Fruit fly (Drosophila melanogaster) whole organism, prepupa: ENCODE data around the gene CG12010.

Source experiments
- Blimp-1 ChIP-seq: fragments of 200-800 bp; sonication (Bioruptor generic); optimal IDR thresholded peaks from 3 replicates; lab custom pipeline; 2017; ENCODE audit warnings: missing biosample characterization, missing genetic modification characterization, mild to moderate bottlenecking, moderate library complexity, missing genetic modification reagents
- CG10631 ChIP-seq: fragments of 200-800 bp; sonication (Bioruptor generic); optimal IDR thresholded peaks from 2 replicates; lab custom pipeline; 2016; ENCODE audit warnings: missing biosample characterization, missing genetic modification characterization
- CG10669 ChIP-seq: fragments of 200-800 bp; sonication (Bioruptor generic); optimal IDR thresholded peaks from 3 replicates; lab custom pipeline; 2018; ENCODE audit warnings: missing biosample characterization, mild to moderate bottlenecking, missing genetic modification characterization, moderate library complexity
- CG11762 ChIP-seq: fragments of 200-800 bp; sonication (Bioruptor generic); optimal IDR thresholded peaks from 3 replicates; lab custom pipeline; 2016; ENCODE audit warnings: missing biosample characterization, missing genetic modification characterization; ENCODE audit not compliant: insufficient read depth
- CG11902 ChIP-seq: fragments of 200-800 bp; sonication (Bioruptor generic); optimal IDR thresholded peaks from 3 replicates; lab custom pipeline; 2016; ENCODE audit warnings: missing biosample characterization, missing genetic modification characterization
- CG1621 ChIP-seq: fragments of 200-800 bp; sonication (Bioruptor generic); optimal IDR thresholded peaks from 3 replicates; lab custom pipeline; 2018; ENCODE audit warnings: missing biosample characterization, mild to moderate bottlenecking, missing genetic modification characterization
- CG16779 ChIP-seq: fragments of 200-800 bp; sonication (Bioruptor generic); optimal IDR thresholded peaks from 3 replicates; lab custom pipeline; 2017; ENCODE audit warnings: missing biosample characterization, mild to moderate bottlenecking, missing genetic modification characterization
- CG3032 ChIP-seq: fragments of 200-800 bp; optimal IDR thresholded peaks from 2 replicates; lab custom pipeline; 2019; ENCODE audit warnings: missing biosample characterization, mild to moderate bottlenecking, missing genetic modification characterization, moderate library complexity
- CG31627 ChIP-seq: fragments of 200-800 bp; sonication (Bioruptor generic); optimal IDR thresholded peaks from 3 replicates; lab custom pipeline; 2016; ENCODE audit warnings: missing biosample characterization, missing genetic modification characterization
- CG32006 ChIP-seq: fragments of 200-800 bp; sonication (Bioruptor generic); optimal IDR thresholded peaks from 3 replicates; lab custom pipeline; 2017; ENCODE audit warnings: missing biosample characterization, mild to moderate bottlenecking, missing genetic modification characterization
- CG3919 ChIP-seq: fragments of 200-800 bp; sonication (Bioruptor generic); optimal IDR thresholded peaks from 3 replicates; lab custom pipeline; 2016; ENCODE audit warnings: missing biosample characterization, missing genetic modification characterization
- CG4318 ChIP-seq: fragments of 200-800 bp; sonication (Bioruptor generic); optimal IDR thresholded peaks from 3 replicates; lab custom pipeline; 2017; ENCODE audit warnings: missing biosample characterization, mild to moderate bottlenecking, missing genetic modification characterization
- CG6163 ChIP-seq: fragments of 200-800 bp; sonication (Bioruptor generic); IDR thresholded peaks from 3 replicates; pipeline ENCODE4 v1.3.6; 2022; ENCODE audit warnings: missing biosample characterization, missing genetic modification characterization
- CG6276 ChIP-seq: fragments of 200-800 bp; sonication (Bioruptor generic); optimal IDR thresholded peaks from 2 replicates; lab custom pipeline; 2017; ENCODE audit warnings: missing biosample characterization, mild to moderate bottlenecking, missing genetic modification characterization
- CG6792 ChIP-seq: fragments of 200-800 bp; sonication (Bioruptor generic); optimal IDR thresholded peaks from 3 replicates; lab custom pipeline; 2016; ENCODE audit warnings: missing biosample characterization, missing genetic modification characterization
- CG6808 ChIP-seq: fragments of 200-800 bp; sonication (Bioruptor generic); optimal IDR thresholded peaks from 3 replicates; lab custom pipeline; 2017; ENCODE audit warnings: missing biosample characterization, missing genetic modification characterization, mild to moderate bottlenecking, moderate library complexity, missing genetic modification reagents
- CG8632 ChIP-seq: fragments of 200-800 bp; sonication (Bioruptor generic); optimal IDR thresholded peaks from 3 replicates; lab custom pipeline; 2016; ENCODE audit warnings: missing biosample characterization, missing genetic modification characterization
- CG9139 ChIP-seq: fragments of 200-800 bp; sonication (Bioruptor generic); optimal IDR thresholded peaks from 3 replicates; lab custom pipeline; 2017; ENCODE audit warnings: missing biosample characterization, mild to moderate bottlenecking, missing genetic modification characterization
- Eip78C ChIP-seq: fragments of 200-800 bp; sonication (Bioruptor generic); peaks from one replicate; lab custom pipeline; 2016; ENCODE audit warnings: missing biosample characterization, missing genetic modification characterization
- Eip93F ChIP-seq: fragments of 200-800 bp; sonication (Bioruptor generic); optimal IDR thresholded peaks from 2 replicates; lab custom pipeline; 2016; ENCODE audit warnings: missing biosample characterization, mild to moderate bottlenecking, missing genetic modification characterization
- Ets21C ChIP-seq: fragments of 200-800 bp; sonication (Bioruptor generic); optimal IDR thresholded peaks from 3 replicates; lab custom pipeline; 2016; ENCODE audit warnings: missing biosample characterization, missing genetic modification characterization
- Hr39 ChIP-seq: fragments of 200-800 bp; sonication (Bioruptor generic); optimal IDR thresholded peaks from 2 replicates; lab custom pipeline; 2016; ENCODE audit warnings: missing biosample characterization, missing genetic modification characterization
- Hr4 ChIP-seq: fragments of 200-800 bp; sonication (Bioruptor generic); optimal IDR thresholded peaks from 3 replicates; lab custom pipeline; 2016; ENCODE audit warnings: missing biosample characterization, missing genetic modification characterization
- Lpt ChIP-seq: fragments of 200-800 bp; sonication (Bioruptor generic); optimal IDR thresholded peaks from 3 replicates; lab custom pipeline; 2016; ENCODE audit warnings: missing biosample characterization, missing genetic modification characterization
- Met ChIP-seq: fragments of 200-800 bp; sonication (Bioruptor generic); optimal IDR thresholded peaks from 3 replicates; lab custom pipeline; 2016; ENCODE audit warnings: missing biosample characterization, missing genetic modification characterization
- Sox102F ChIP-seq: fragments of 200-800 bp; sonication (Bioruptor generic); optimal IDR thresholded peaks from 2 replicates; lab custom pipeline; 2016; ENCODE audit warnings: missing biosample characterization, mild to moderate bottlenecking, missing genetic modification characterization
- acj6 ChIP-seq: fragments of 200-800 bp; sonication (Bioruptor generic); optimal IDR thresholded peaks from 3 replicates; lab custom pipeline; 2016; ENCODE audit warnings: missing biosample characterization, missing genetic modification characterization
- cyc ChIP-seq: fragments of 200-800 bp; sonication (Bioruptor generic); optimal IDR thresholded peaks from 3 replicates; lab custom pipeline; 2016; ENCODE audit warnings: missing biosample characterization, missing genetic modification characterization
- dac ChIP-seq: fragments of 200-800 bp; sonication (Bioruptor generic); optimal IDR thresholded peaks from 2 replicates; lab custom pipeline; 2017; ENCODE audit warnings: missing biosample characterization, mild to moderate bottlenecking, missing genetic modification characterization
- esn ChIP-seq: fragments of 200-800 bp; sonication (Bioruptor generic); optimal IDR thresholded peaks from 2 replicates; lab custom pipeline; 2016; ENCODE audit warnings: missing biosample characterization, mild to moderate bottlenecking, missing genetic modification characterization, moderate library complexity
- fd59A ChIP-seq: fragments of 200-800 bp; sonication (Bioruptor generic); optimal IDR thresholded peaks from 2 replicates; lab custom pipeline; 2017; ENCODE audit warnings: missing biosample characterization, mild to moderate bottlenecking, missing genetic modification characterization, missing genetic modification reagents
- fd85E ChIP-seq: fragments of 200-800 bp; sonication (Bioruptor generic); optimal IDR thresholded peaks from 3 replicates; lab custom pipeline; 2016; ENCODE audit warnings: missing biosample characterization, missing genetic modification characterization
- fkh ChIP-seq: fragments of 200-800 bp; sonication (Bioruptor generic); optimal IDR thresholded peaks from 3 replicates; lab custom pipeline; 2017; ENCODE audit warnings: missing biosample characterization, mild to moderate bottlenecking, missing genetic modification characterization, moderate library complexity
- lz ChIP-seq: fragments of 200-800 bp; sonication (Bioruptor generic); optimal IDR thresholded peaks from 3 replicates; lab custom pipeline; 2016; ENCODE audit warnings: missing biosample characterization, missing genetic modification characterization
- pdm3 ChIP-seq: fragments of 200-800 bp; sonication (Bioruptor generic); optimal IDR thresholded peaks from 3 replicates; lab custom pipeline; 2016; ENCODE audit warnings: missing biosample characterization, missing genetic modification characterization
- salr ChIP-seq, 2 experiments: fragments of 200-800 bp; sonication (Bioruptor generic); optimal IDR thresholded peaks; 3 replicates each; lab custom pipeline; 2016 to 2018; ENCODE audit warnings: missing biosample characterization in 2 of 2, missing genetic modification characterization in 2 of 2, mild to moderate bottlenecking in 1 of 2
- ss ChIP-seq, 2 experiments: fragments of 200-800 bp; sonication (Bioruptor generic); optimal IDR thresholded peaks; 2 replicates in 1 of 2; 3 replicates in 1 of 2; lab custom pipeline; 2017 to 2018; ENCODE audit warnings: mild to moderate bottlenecking in 2 of 2, missing biosample characterization in 2 of 2, missing genetic modification characterization in 2 of 2, moderate library complexity in 1 of 2
- svp ChIP-seq: fragments of 200-800 bp; sonication (Bioruptor generic); peaks from one replicate; lab custom pipeline; 2016; ENCODE audit warnings: missing biosample characterization, missing genetic modification characterization
- topi ChIP-seq: fragments of 200-800 bp; sonication (Bioruptor generic); optimal IDR thresholded peaks from 3 replicates; lab custom pipeline; 2016; ENCODE audit warnings: missing biosample characterization, missing genetic modification characterization
- vri ChIP-seq: fragments of 200-800 bp; sonication (Bioruptor generic); optimal IDR thresholded peaks from 3 replicates; lab custom pipeline; 2016; ENCODE audit warnings: missing biosample characterization, mild to moderate bottlenecking, missing genetic modification characterization

Gene CG12010

DNA sequence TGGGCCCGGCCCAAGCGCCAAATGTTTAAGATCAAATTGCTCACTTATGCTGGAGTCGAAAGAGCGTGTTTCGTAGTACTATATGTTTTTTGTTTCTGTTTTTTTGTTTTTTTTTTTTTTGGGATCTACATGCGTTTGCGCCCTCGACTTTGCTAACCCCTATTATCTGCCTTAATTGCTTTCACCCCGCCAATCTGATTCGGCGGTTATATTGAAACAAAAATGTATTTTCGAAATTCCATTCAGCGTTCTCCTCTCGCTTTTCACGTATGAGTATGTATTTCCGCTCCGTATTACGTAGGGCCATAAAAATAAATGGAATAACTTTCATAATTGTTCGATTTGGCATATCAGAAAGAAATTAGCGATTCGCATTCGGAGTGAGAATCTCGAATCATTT lies 31.5 kb downstream of the CG12010 start:
- TF ChIP-seq fd85E (GFP tag; lab: Kevin White, UChicago), result no peak
- no peak for TF ChIP-seq Eip78C (GFP tag; lab: Kevin White, UChicago)
- TF ChIP-seq CG10669 (GFP tag; lab: Kevin White, UChicago), result no peak
- TF ChIP-seq ss (GFP tag; optimal IDR thresholded peaks at IDR 0.05; lab: Kevin White, UChicago), result no peak
- TF ChIP-seq vri, result peak; percentile 29
- TF ChIP-seq svp, result peak; percentile 97

DNA sequence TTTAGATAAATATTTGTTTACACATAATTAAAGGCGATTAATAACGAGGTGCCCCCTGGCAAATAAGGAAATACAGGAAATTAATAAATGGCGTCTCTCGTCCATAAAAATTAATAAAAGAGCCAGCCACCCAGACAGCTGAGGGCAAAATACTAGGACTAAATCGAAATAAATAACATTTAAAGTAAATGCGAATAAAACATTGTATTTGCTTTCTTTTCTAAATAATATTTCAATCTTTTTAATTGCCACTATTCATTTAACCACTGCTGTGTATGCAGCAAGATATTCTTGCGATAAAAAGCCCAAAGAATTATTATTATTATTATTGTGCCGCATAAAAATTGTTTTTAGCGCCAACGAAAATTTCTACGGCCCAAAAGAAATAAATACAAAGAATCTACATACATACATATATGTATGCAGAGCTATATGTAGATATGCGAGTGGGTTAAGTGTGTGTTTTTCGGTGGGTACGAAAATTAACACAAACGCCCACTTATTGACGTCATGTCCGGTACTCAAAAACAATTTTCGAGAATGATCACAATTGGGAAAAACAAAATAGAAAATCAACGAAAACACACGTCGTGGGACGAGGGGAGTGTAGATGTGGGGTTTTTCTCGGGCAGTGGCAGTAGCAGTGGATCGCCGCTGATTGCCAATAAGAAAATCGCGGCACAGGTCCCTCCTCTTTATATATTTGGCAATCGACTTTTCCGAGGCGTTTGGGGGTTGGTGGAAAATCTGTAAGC lies 32.4 kb downstream of the CG12010 start:
- TF ChIP-seq CG6792 (GFP tag; lab: Kevin White, UChicago) (no peak), CG9139 (GFP tag; lab: Kevin White, UChicago) (no peak), salr (GFP tag; optimal IDR thresholded peaks at IDR 0.05; lab: Kevin White, UChicago) (no peak), CG6163 (no peak), CG3919 (GFP tag; lab: Kevin White, UChicago) (no peak), CG31627 (GFP tag; lab: Kevin White, UChicago) (peak; percentile 34), esn (peak; percentile 24), Eip78C (GFP tag; lab: Kevin White, UChicago) (peak; percentile 54), CG6276 (no peak), lz (GFP tag; lab: Kevin White, UChicago) (peak; percentile 34), dac (GFP tag; lab: Kevin White, UChicago) (no peak), pdm3 (GFP tag; lab: Kevin White, UChicago) (peak; percentile 0), svp (peak; percentile 56), CG4318 (GFP tag; lab: Kevin White, UChicago) (no peak), Met (GFP tag; lab: Kevin White, UChicago) (peak; percentile 29), topi (GFP tag; lab: Kevin White, UChicago) (peak; percentile 21), acj6 (GFP tag; lab: Kevin White, UChicago) (peak; percentile 9), Eip93F (no peak), CG32006 (GFP tag; lab: Kevin White, UChicago) (no peak), Sox102F (no peak), Ets21C (GFP tag; lab: Kevin White, UChicago) (peak; percentile 1), CG16779 (tag; lab: Kevin White, UChicago) (no peak), Hr39 (GFP tag; lab: Kevin White, UChicago) (peak; percentile 29), CG8632 (GFP tag; lab: Kevin White, UChicago) (no peak), fkh (no peak), Blimp-1 (GFP tag; lab: Kevin White, UChicago) (no peak), CG11762 (no peak), fd59A (no peak), CG6808 (no peak), CG11902 (no peak), cyc (GFP tag; lab: Kevin White, UChicago) (peak; percentile 15), CG1621 (tag; lab: Kevin White, UChicago) (no peak), fd85E (GFP tag; lab: Kevin White, UChicago) (no peak), Lpt (no peak), Hr4 (no peak), CG3032 (tag; lab: Kevin White, UChicago) (no peak), CG10631 (GFP tag; lab: Kevin White, UChicago) (no peak)
- TF ChIP-seq, all 60 proteins: peak for 12
